Fruit fly (Drosophila melanogaster): ENCODE data around the gene tin.
A peak's percentile ranks its signal among the peaks of the same experiment; 100 is the strongest.

Gene tin

DNA sequence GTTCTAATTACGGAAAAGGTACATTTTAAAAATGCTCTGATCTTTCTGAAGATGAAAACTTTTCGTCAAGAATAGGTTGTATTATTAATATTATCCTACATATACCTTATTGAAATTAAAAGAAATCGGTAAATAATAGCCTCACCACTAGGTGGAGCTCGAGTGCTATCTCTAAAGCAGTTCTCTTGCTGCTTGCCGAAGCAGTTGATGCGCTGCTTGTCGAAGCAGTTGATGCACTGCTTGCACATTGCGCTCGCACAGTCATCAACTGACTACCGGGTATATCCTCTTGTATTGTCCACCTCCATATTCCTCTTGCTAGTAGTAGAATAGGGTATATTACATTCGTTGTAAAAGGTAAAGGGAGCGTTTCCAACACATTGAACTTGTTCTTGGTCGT lies 29.6 kb downstream of the tin start (continued):
- TF ChIP-seq so (GFP tag; IDR thresholded peaks at IDR 0.05) (no peak), ci (GFP tag; IDR thresholded peaks at IDR 0.05) (0 out of 3 replicates have a peak, but pooled peaks have one; percentile 22), Dp (GFP tag; optimal IDR thresholded peaks at IDR 0.05) (peak; percentile 45), CG11504 (tag; optimal IDR thresholded peaks at IDR 0.05) (peak; percentile 84), pan (optimal IDR thresholded peaks at IDR 0.05) (no peak), pan (GFP tag; optimal IDR thresholded peaks at IDR 0.05 in 1 of 2, IDR thresholded peaks at IDR 0.05 in 1 of 2) (peak in 1 of 2 experiments; percentile 24), Rfx (GFP tag; IDR thresholded peaks at IDR 0.05) (peak; percentile 66), Sry-δ (GFP tag; optimal IDR thresholded peaks at IDR 0.05) (peak; percentile 39), CG9797 (GFP tag; optimal IDR thresholded peaks at IDR 0.05) (no peak), CG32532 (GFP tag; IDR thresholded peaks at IDR 0.05) (peak; percentile 63), luna (GFP tag; optimal IDR thresholded peaks at IDR 0.05) (no peak), Ets97D (GFP tag; optimal IDR thresholded peaks at IDR 0.05) (peak; percentile 17), unpg (GFP tag; optimal IDR thresholded peaks at IDR 0.05) (no peak), bbx (GFP tag; IDR thresholded peaks at IDR 0.05; ENCODE audit: partially characterized antibody) (peak; percentile 64), CG2199 (GFP tag; IDR thresholded peaks at IDR 0.05) (peak; percentile 99), row (GFP tag; IDR thresholded peaks at IDR 0.05) (peak; percentile 22; the same call in 1 of the 3 replicates), onecut (GFP tag; IDR thresholded peaks at IDR 0.05) (peak; percentile 33; the same call in 1 of the 2 replicates), CG14441 (GFP tag; IDR thresholded peaks at IDR 0.05) (0 out of 2 replicates have a peak, but pooled peaks have one; percentile 5), CG2120 (GFP tag; optimal IDR thresholded peaks at IDR 0.05) (no peak), vvl (GFP tag; IDR thresholded peaks at IDR 0.05) (peak; percentile 75), D19A (tag; optimal IDR thresholded peaks at IDR 0.05) (peak; percentile 60), Bgb (GFP tag; IDR thresholded peaks at IDR 0.05; ENCODE audit: partially characterized antibody) (peak; percentile 65), prd (optimal IDR thresholded peaks at IDR 0.05) (no peak), prd (GFP tag; IDR thresholded peaks at IDR 0.05) (peak; percentile 37; the same call in 1 of the 3 replicates), Bdp1 (GFP tag; optimal IDR thresholded peaks at IDR 0.05) (peak; percentile 21), CG7987 (GFP tag; optimal IDR thresholded peaks at IDR 0.05) (no peak), grau (tag; optimal IDR thresholded peaks at IDR 0.05) (peak; percentile 7), CG1602 (GFP tag; optimal IDR thresholded peaks at IDR 0.05) (no peak), lmd (GFP tag; IDR thresholded peaks at IDR 0.05) (peak; percentile 29; the same call in 1 of the 2 replicates), CG8478 (optimal IDR thresholded peaks at IDR 0.05) (peak; percentile 97), Myb (GFP tag; optimal IDR thresholded peaks at IDR 0.05) (peak; percentile 91), CG15696 (tag; optimal IDR thresholded peaks at IDR 0.05) (peak; percentile 25), al (GFP tag; IDR thresholded peaks at IDR 0.05) (peak; percentile 24; the same call in 1 of the 2 replicates), Antp (GFP tag; optimal IDR thresholded peaks at IDR 0.05) (peak; percentile 22), tin (GFP tag; optimal IDR thresholded peaks at IDR 0.05) (peak; percentile 15), cas (GFP tag; IDR thresholded peaks at IDR 0.05) (0 out of 2 replicates have a peak, but pooled peaks have one; percentile 35), sens-2 (GFP tag; IDR thresholded peaks at IDR 0.05) (no peak), mld (GFP tag; IDR thresholded peaks at IDR 0.05; ENCODE audit: partially characterized antibody) (no peak), CG10267 (tag; optimal IDR thresholded peaks at IDR 0.05) (peak; percentile 23), Neu2 (GFP tag; optimal IDR thresholded peaks at IDR 0.05; ENCODE audit: borderline replicate concordance) (peak; percentile 26), Hsf (GFP tag; optimal IDR thresholded peaks at IDR 0.05) (peak; percentile 9), hkb (optimal IDR thresholded peaks at IDR 0.05) (peak; percentile 53), hkb (GFP tag; IDR thresholded peaks at IDR 0.05) (no peak), CG10147 (GFP tag; optimal IDR thresholded peaks at IDR 0.05) (peak; percentile 3), Oaz (GFP tag; IDR thresholded peaks at IDR 0.05) (no peak), CG3847 (GFP tag; IDR thresholded peaks at IDR 0.05) (peak; percentile 24; the same call in 1 of the 2 replicates), Chrac-16 (GFP tag; optimal IDR thresholded peaks at IDR 0.05) (peak; percentile 7), ham (GFP tag; IDR thresholded peaks at IDR 0.05) (no peak), Aef1 (GFP tag; IDR thresholded peaks at IDR 0.05) (peak; percentile 44), sob (GFP tag; IDR thresholded peaks at IDR 0.05) (peak; percentile 65), CG9932 (GFP tag; IDR thresholded peaks at IDR 0.05) (peak; percentile 50), ranshi (GFP tag; IDR thresholded peaks at IDR 0.05) (peak; percentile 12; the same call in 1 of the 2 replicates), fu2 (GFP tag; optimal IDR thresholded peaks at IDR 0.05) (no peak)

Measured in whole organism, embryonic.